Fruit fly (Drosophila melanogaster): ENCODE measurements around the gene dy.
A peak's percentile ranks its signal among the peaks of the same experiment; 100 is the strongest.

dy gene

dm6 chrX:11805066-11805766, 26.6 kb upstream of the dy start (continued):
- TF ChIP-seq tin (GFP tag; optimal IDR thresholded peaks at IDR 0.05) (no peak), CG10147 (GFP tag; optimal IDR thresholded peaks at IDR 0.05) (no peak), Ssrp (tag; optimal IDR thresholded peaks at IDR 0.05) (peak; percentile 2), MESR4 (GFP tag; optimal IDR thresholded peaks at IDR 0.05) (peak; percentile 1), sna (GFP tag; IDR thresholded peaks at IDR 0.05; ENCODE audit: partially characterized antibody) (no peak), Sin3A (optimal IDR thresholded peaks at IDR 0.05) (no peak), kni (GFP tag; optimal IDR thresholded peaks at IDR 0.05) (no peak), pzg (GFP tag; optimal IDR thresholded peaks at IDR 0.05) (peak; percentile 12), sqz (GFP tag; optimal IDR thresholded peaks at IDR 0.05) (peak; percentile 45), Xbp1 (GFP tag; optimal IDR thresholded peaks at IDR 0.05) (peak; percentile 98), Neu2 (GFP tag; optimal IDR thresholded peaks at IDR 0.05; ENCODE audit: borderline replicate concordance) (no peak), Scr (GFP tag; IDR thresholded peaks at IDR 0.05; ENCODE audit: partially characterized antibody) (no peak), CG12299 (tag; optimal IDR thresholded peaks at IDR 0.05) (no peak), CG33213 (GFP tag; optimal IDR thresholded peaks at IDR 0.05) (no peak), ro (GFP tag; IDR thresholded peaks at IDR 0.05) (no peak), Nf-YC (tag; optimal IDR thresholded peaks at IDR 0.05) (peak; percentile 90), nmo (GFP tag; optimal IDR thresholded peaks at IDR 0.05) (no peak), CG4424 (GFP tag; optimal IDR thresholded peaks at IDR 0.05) (no peak), BEAF-32 (GFP tag; optimal IDR thresholded peaks at IDR 0.05) (no peak), Blimp-1 (GFP tag; optimal IDR thresholded peaks at IDR 0.05) (no peak), fd64A (GFP tag; optimal IDR thresholded peaks at IDR 0.05) (no peak), NC2α (GFP tag; optimal IDR thresholded peaks at IDR 0.05) (no peak), cato (GFP tag; optimal IDR thresholded peaks at IDR 0.05; ENCODE audit: borderline replicate concordance) (no peak), Hr78 (GFP tag; optimal IDR thresholded peaks at IDR 0.05) (no peak), repo (GFP tag; optimal IDR thresholded peaks at IDR 0.05) (no peak), Atf3 (GFP tag; optimal IDR thresholded peaks at IDR 0.05) (no peak), da (GFP tag; optimal IDR thresholded peaks at IDR 0.05) (no peak), exex (tag; optimal IDR thresholded peaks at IDR 0.05) (no peak), CG6689 (GFP tag; IDR thresholded peaks at IDR 0.05) (no peak), CG30403 (GFP tag; optimal IDR thresholded peaks at IDR 0.05) (no peak), gfzf (GFP tag; optimal IDR thresholded peaks at IDR 0.05) (peak; percentile 17), Dbx (GFP tag; IDR thresholded peaks at IDR 0.05) (no peak), CG15514 (GFP tag; optimal IDR thresholded peaks at IDR 0.05) (peak; percentile 35), ci (GFP tag; IDR thresholded peaks at IDR 0.05) (no peak; the same call in 2 of the 3 replicates), CkIIα-i1 (GFP tag; IDR thresholded peaks at IDR 0.05) (no peak), CG9215 (GFP tag; IDR thresholded peaks at IDR 0.05) (no peak), bsh (GFP tag; optimal IDR thresholded peaks at IDR 0.05) (peak in 1 of 2 experiments; percentile 38), C15 (GFP tag; IDR thresholded peaks at IDR 0.05) (no peak), D19A (tag; optimal IDR thresholded peaks at IDR 0.05) (no peak), Hmx (GFP tag; optimal IDR thresholded peaks at IDR 0.05) (no peak), az2 (GFP tag; optimal IDR thresholded peaks at IDR 0.05) (no peak), Doc2 (GFP tag; IDR thresholded peaks at IDR 0.05) (no peak), CG30431 (GFP tag; optimal IDR thresholded peaks at IDR 0.05) (no peak), CG17829 (tag; optimal IDR thresholded peaks at IDR 0.05) (no peak), pnt (GFP tag; optimal IDR thresholded peaks at IDR 0.05) (no peak), mirr (GFP tag; optimal IDR thresholded peaks at IDR 0.05) (no peak), tap (tag; optimal IDR thresholded peaks at IDR 0.05) (no peak), ttk (GFP tag; IDR thresholded peaks at IDR 0.05) (no peak), CG32767 (GFP tag; IDR thresholded peaks at IDR 0.05) (0 out of 2 replicates have a peak, but pooled peaks have one; percentile 11), CG12155 (GFP tag; optimal IDR thresholded peaks at IDR 0.05) (no peak)
